Worm (Caenorhabditis elegans) whole organism, L2 larva: ENCODE results near the gene F40G9.5.

Source experiments
- C34F6.9 ChIP-seq: fragments of 150-350 bp; optimal IDR thresholded peaks from 2 replicates; lab custom pipeline; 2014; ENCODE audit warnings: missing biosample characterization, missing genetic modification characterization
- F13H6.1 ChIP-seq: sonication (generic microtip); optimal IDR thresholded peaks from 2 replicates; lab custom pipeline; 2016; ENCODE audit warnings: missing genetic modification characterization, missing compliant biosample characterization
- R02D3.7 ChIP-seq: fragments of 150-350 bp; optimal IDR thresholded peaks from 2 replicates; lab custom pipeline; 2014; ENCODE audit warnings: missing biosample characterization, missing genetic modification characterization
- alr-1 ChIP-seq: fragments of 150-350 bp; optimal IDR thresholded peaks from 2 replicates; lab custom pipeline; 2014; ENCODE audit warnings: missing biosample characterization, missing genetic modification characterization
- aly-2 ChIP-seq: fragments of 150-350 bp; optimal IDR thresholded peaks from 2 replicates; lab custom pipeline; 2014; ENCODE audit warnings: missing biosample characterization, missing genetic modification characterization
- ceh-16 ChIP-seq: fragments of 150-350 bp; optimal IDR thresholded peaks from 2 replicates; lab custom pipeline; 2014; ENCODE audit warnings: missing biosample characterization, missing genetic modification characterization
- ceh-82 ChIP-seq: fragments of 150-350 bp; optimal IDR thresholded peaks from 2 replicates; lab custom pipeline; 2014; ENCODE audit warnings: missing biosample characterization, missing genetic modification characterization
- egl-27 ChIP-seq: sonication (generic microtip); optimal IDR thresholded peaks from 3 replicates; lab custom pipeline; 2017; ENCODE audit warnings: missing biosample characterization, missing genetic modification reagents, missing genetic modification characterization
- elt-1 ChIP-seq: fragments of 150-350 bp; optimal IDR thresholded peaks from 2 replicates; lab custom pipeline; 2014; ENCODE audit warnings: missing biosample characterization, missing genetic modification characterization
- elt-3 ChIP-seq: sonication (generic microtip); optimal IDR thresholded peaks from 2 replicates; lab custom pipeline; 2017; ENCODE audit warnings: missing biosample characterization, missing genetic modification characterization
- fos-1 ChIP-seq: fragments of 150-350 bp; optimal IDR thresholded peaks from 2 replicates; lab custom pipeline; 2014; ENCODE audit warnings: missing biosample characterization, missing genetic modification characterization
- gmeb-1 ChIP-seq: fragments of 150-350 bp; optimal IDR thresholded peaks from 2 replicates; lab custom pipeline; 2014; ENCODE audit warnings: missing biosample characterization, missing genetic modification characterization
- lin-11 ChIP-seq: fragments of 150-350 bp; sonication (generic microtip); optimal IDR thresholded peaks from 2 replicates; lab custom pipeline; 2014; ENCODE audit warnings: missing biosample characterization, missing genetic modification characterization, inconsistent platforms, mixed read lengths
- lin-13 ChIP-seq: fragments of 150-350 bp; optimal IDR thresholded peaks from 2 replicates; lab custom pipeline; 2014; ENCODE audit warnings: missing biosample characterization, missing genetic modification reagents, missing genetic modification characterization
- lin-39 ChIP-seq: fragments of 150-350 bp; optimal IDR thresholded peaks from 2 replicates; lab custom pipeline; 2014; ENCODE audit warnings: missing biosample characterization, missing genetic modification reagents, missing genetic modification characterization
- lsy-2 ChIP-seq, 2 experiments: fragments of 150-350 bp in 1 of 2; sonication (generic microtip) in 1 of 2; optimal IDR thresholded peaks; 2 replicates each; lab custom pipeline; 2014 to 2017; ENCODE audit warnings: missing biosample characterization in 2 of 2, missing genetic modification characterization in 2 of 2
- nhr-11 ChIP-seq: fragments of 150-350 bp; optimal IDR thresholded peaks from 2 replicates; lab custom pipeline; 2014; ENCODE audit warnings: missing biosample characterization, missing genetic modification characterization
- nhr-12 ChIP-seq: fragments of 150-350 bp; optimal IDR thresholded peaks from 2 replicates; lab custom pipeline; 2014; ENCODE audit warnings: missing biosample characterization, missing genetic modification characterization
- nhr-129 ChIP-seq: fragments of 150-350 bp; optimal IDR thresholded peaks from 2 replicates; lab custom pipeline; 2014; ENCODE audit warnings: missing biosample characterization, missing genetic modification characterization
- nhr-23 ChIP-seq: fragments of 150-350 bp; optimal IDR thresholded peaks from 2 replicates; lab custom pipeline; 2014; ENCODE audit warnings: missing biosample characterization, missing genetic modification reagents, missing genetic modification characterization
- nhr-237 ChIP-seq: fragments of 150-350 bp; optimal IDR thresholded peaks from 2 replicates; lab custom pipeline; 2014; ENCODE audit warnings: missing biosample characterization, missing genetic modification characterization
- nhr-6 ChIP-seq: fragments of 150-350 bp; optimal IDR thresholded peaks from 2 replicates; lab custom pipeline; 2014; ENCODE audit warnings: missing biosample characterization, missing genetic modification characterization
- nhr-77 ChIP-seq: fragments of 150-350 bp; optimal IDR thresholded peaks from 2 replicates; lab custom pipeline; 2014; ENCODE audit warnings: missing biosample characterization, missing genetic modification characterization
- peb-1 ChIP-seq: fragments of 150-350 bp; optimal IDR thresholded peaks from 2 replicates; lab custom pipeline; 2014; ENCODE audit warnings: missing biosample characterization, missing genetic modification characterization
- sem-4 ChIP-seq: fragments of 150-350 bp; optimal IDR thresholded peaks from 2 replicates; lab custom pipeline; 2014; ENCODE audit warnings: missing biosample characterization, missing genetic modification reagents, missing genetic modification characterization
- skn-1 ChIP-seq: sonication (generic microtip); optimal IDR thresholded peaks from 2 replicates; lab custom pipeline; 2017; ENCODE audit warnings: missing biosample characterization, missing genetic modification characterization
- sma-3 ChIP-seq: sonication (generic microtip); optimal IDR thresholded peaks from 2 replicates; lab custom pipeline; 2016; ENCODE audit warnings: missing genetic modification reagents, missing genetic modification characterization, missing compliant biosample characterization
- sma-9 ChIP-seq, 2 experiments: fragments of 150-350 bp in 1 of 2; sonication (generic microtip) in 1 of 2; optimal IDR thresholded peaks; 2 replicates each; lab custom pipeline; 2014 to 2016; ENCODE audit warnings: missing genetic modification characterization in 2 of 2, mild to moderate bottlenecking in 1 of 2, missing biosample characterization in 1 of 2, missing compliant biosample characterization in 1 of 2, missing genetic modification reagents in 1 of 2, moderate library complexity in 1 of 2
- snpc-4 ChIP-seq: fragments of 150-350 bp; optimal IDR thresholded peaks from 2 replicates; lab custom pipeline; 2014; ENCODE audit warnings: missing biosample characterization, missing genetic modification characterization
- unc-39 ChIP-seq: fragments of 150-350 bp; optimal IDR thresholded peaks from 2 replicates; lab custom pipeline; 2014; ENCODE audit warnings: missing biosample characterization, missing genetic modification characterization
- unc-55 ChIP-seq: fragments of 150-350 bp; sonication (generic microtip); optimal IDR thresholded peaks from 3 replicates; lab custom pipeline; 2014; ENCODE audit warnings: missing biosample characterization, missing genetic modification reagents, missing genetic modification characterization
- unc-62 ChIP-seq: fragments of 150-350 bp; optimal IDR thresholded peaks from 2 replicates; lab custom pipeline; 2014; ENCODE audit warnings: missing biosample characterization, missing genetic modification reagents, missing genetic modification characterization
- zag-1 ChIP-seq: fragments of 150-350 bp; optimal IDR thresholded peaks from 2 replicates; lab custom pipeline; 2014; ENCODE audit warnings: missing biosample characterization, missing genetic modification characterization
- ztf-1 ChIP-seq: fragments of 200-800 bp; sonication (Bioruptor generic); conservative IDR thresholded peaks from 2 replicates; pipeline ENCODE4 v1.3.6; 2022; ENCODE audit warnings: missing genetic modification characterization, missing compliant biosample characterization
- ztf-11 ChIP-seq: sonication (generic microtip); optimal IDR thresholded peaks from 2 replicates; lab custom pipeline; 2017; ENCODE audit warnings: missing biosample characterization, missing genetic modification characterization
- ztf-4 ChIP-seq: fragments of 150-350 bp; optimal IDR thresholded peaks from 2 replicates; lab custom pipeline; 2014; ENCODE audit warnings: missing biosample characterization, missing genetic modification characterization

F40G9.5 gene

DNA sequence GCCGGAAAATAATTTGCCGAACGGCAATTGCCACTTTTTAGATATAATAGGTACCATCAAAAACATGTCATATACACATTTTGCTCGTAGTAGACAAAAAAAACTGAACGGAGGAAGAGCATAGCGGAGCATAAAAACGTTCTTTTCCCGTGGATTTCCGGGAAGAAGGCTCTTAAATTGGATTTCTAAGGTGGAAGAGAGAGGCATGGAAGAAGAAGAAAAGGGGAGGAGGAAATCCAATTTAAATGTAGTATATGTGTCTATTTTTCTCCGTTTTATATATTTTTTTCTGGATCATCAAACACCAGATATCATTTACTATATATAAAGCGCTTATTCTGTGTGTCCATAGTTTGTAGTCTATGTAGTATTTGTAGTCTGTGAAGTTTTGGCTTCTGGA, 30.3 kb downstream of the F40G9.5 start:
- no peak for TF ChIP-seq elt-3 (tag; lab: Kevin White, UChicago)
- TF ChIP-seq nhr-23: no peak
- TF ChIP-seq nhr-11 (tag; lab: Kevin White, UChicago): no peak
- TF ChIP-seq lin-39 (tag; lab: Kevin White, UChicago): no peak
- TF ChIP-seq lin-11 (tag; lab: Kevin White, UChicago): no peak
- TF ChIP-seq fos-1: no peak
- TF ChIP-seq nhr-77: no peak

ce11 chrIII:220368-220767, 39.3 kb downstream of the F40G9.5 start:
- TF ChIP-seq gmeb-1 (no peak), lin-13 (GFP tag; lab: Kevin White, UChicago) (no peak), unc-55 (GFP tag; lab: Kevin White, UChicago) (peak; percentile 55), unc-39 (tag; lab: Kevin White, UChicago) (no peak), C34F6.9 (tag; lab: Kevin White, UChicago) (peak; percentile 3), F13H6.1 (peak; percentile 23), aly-2 (tag; lab: Kevin White, UChicago) (no peak), nhr-129 (tag; lab: Kevin White, UChicago) (no peak)

- TF ChIP-seq nhr-12 (tag; lab: Kevin White, UChicago) (no peak), ztf-1 (GFP tag; lab: Robert Waterston, UW) (no peak), ztf-4 (tag; lab: Kevin White, UChicago) (no peak), nhr-23 (no peak), ceh-82 (tag; lab: Kevin White, UChicago) (no peak), ztf-11 (tag; lab: Kevin White, UChicago) (no peak), sma-3 (GFP tag; lab: Kevin White, UChicago) (no peak), lin-11 (tag; lab: Kevin White, UChicago) (no peak), R02D3.7 (tag; lab: Kevin White, UChicago) (no peak), sma-9 (GFP tag; optimal IDR thresholded peaks at IDR 0.05; lab: Kevin White, UChicago) (no peak), sma-9 (tag; optimal IDR thresholded peaks at IDR 0.05; lab: Kevin White, UChicago) (no peak), unc-62 (no peak), ceh-16 (tag; lab: Kevin White, UChicago) (no peak), sem-4 (no peak)
- TF ChIP-seq, all 48 proteins: peak for 0
Observed at ce11 chrIII:222508-222907, 41.4 kb downstream of the F40G9.5 start.

DNA sequence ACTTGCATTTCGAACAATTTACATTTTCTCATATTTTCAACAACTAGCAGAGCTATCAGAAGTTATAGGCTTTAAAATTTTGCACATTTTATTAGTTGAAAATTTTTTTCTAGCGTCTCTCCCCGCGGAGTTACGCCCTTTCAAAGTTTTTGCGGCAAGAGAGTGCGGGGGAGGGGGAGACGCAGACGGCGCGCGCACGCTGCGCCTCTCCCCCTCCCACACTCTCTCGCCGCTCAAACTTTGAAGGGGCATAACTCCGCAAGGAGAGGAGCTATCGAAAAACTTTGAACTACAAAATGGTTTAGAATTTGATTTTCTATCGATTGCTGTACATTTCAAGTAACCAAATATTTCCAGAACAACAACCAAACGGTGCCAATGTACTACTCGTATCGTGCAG, 46.0 kb downstream of the F40G9.5 start:
- no peak for TF ChIP-seq lin-11 (tag; lab: Kevin White, UChicago)
- TF ChIP-seq sma-3 (GFP tag; lab: Kevin White, UChicago): no peak
- no peak for TF ChIP-seq gmeb-1
- TF ChIP-seq nhr-23: no peak
- no peak for TF ChIP-seq R02D3.7 (tag; lab: Kevin White, UChicago)
- no peak for TF ChIP-seq elt-3 (tag; lab: Kevin White, UChicago)
- no peak for TF ChIP-seq alr-1 (tag; lab: Kevin White, UChicago)
- TF ChIP-seq fos-1: no peak
- TF ChIP-seq F13H6.1: no peak
- no peak for TF ChIP-seq sma-9 (GFP tag; optimal IDR thresholded peaks at IDR 0.05; lab: Kevin White, UChicago)
- no peak for TF ChIP-seq sma-9 (tag; optimal IDR thresholded peaks at IDR 0.05; lab: Kevin White, UChicago)
- TF ChIP-seq nhr-237: no peak
- no peak for TF ChIP-seq nhr-6 (tag; lab: Kevin White, UChicago)
- no peak for TF ChIP-seq snpc-4 (tag; lab: Kevin White, UChicago)
- TF ChIP-seq zag-1 (tag; lab: Kevin White, UChicago): no peak

DNA sequence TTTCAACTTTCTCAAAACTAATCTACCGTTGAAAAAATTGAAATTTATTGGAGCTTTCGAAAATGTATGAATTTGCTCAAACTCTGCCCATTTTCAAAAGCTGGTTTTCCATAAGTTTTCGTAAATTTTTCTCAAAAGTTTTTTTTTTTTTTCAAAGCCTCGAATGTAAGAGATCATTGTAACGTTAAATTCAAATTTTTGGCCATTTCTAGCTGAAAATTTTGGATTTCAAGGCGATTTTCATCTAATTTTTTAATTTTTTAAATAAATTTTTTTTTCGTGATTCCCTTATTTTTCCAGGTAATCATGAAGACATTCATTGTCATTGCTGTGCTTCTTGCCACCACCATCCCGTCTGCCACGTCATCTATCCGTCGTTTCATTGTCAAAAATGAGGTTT, 49.1 kb downstream of the F40G9.5 start, which contains the start of gene hpo-38:
Gene hpo-38, plus strand, starts transcription at position 301 of the 400 bp plus-strand sequence.
- TF ChIP-seq nhr-11 (tag; lab: Kevin White, UChicago): no peak
- TF ChIP-seq skn-1 (tag; lab: Kevin White, UChicago): no peak
- no peak for TF ChIP-seq egl-27
- no peak for TF ChIP-seq lsy-2 (tag; optimal IDR thresholded peaks at IDR 0.05; lab: Kevin White, UChicago)
- TF ChIP-seq lin-13 (GFP tag; lab: Kevin White, UChicago): no peak
- no peak for TF ChIP-seq peb-1 (tag; lab: Kevin White, UChicago)
- no peak for TF ChIP-seq elt-1 (tag; lab: Kevin White, UChicago)
- TF ChIP-seq nhr-6 (tag; lab: Kevin White, UChicago): no peak
- TF ChIP-seq aly-2 (tag; lab: Kevin White, UChicago): no peak
- TF ChIP-seq alr-1 (tag; lab: Kevin White, UChicago): no peak
- no peak for TF ChIP-seq lin-11 (tag; lab: Kevin White, UChicago)
- no peak for TF ChIP-seq unc-55 (GFP tag; lab: Kevin White, UChicago)
